Worm (Caenorhabditis elegans): Measurements from ENCODE around the gene soap-1.

The soap-1 gene

ce11 chrV:7209001-7209400, 5.7 kb downstream of the soap-1 start:
- TF ChIP-seq nhr-28 (tag; optimal IDR thresholded peaks at IDR 0.05) (no peak), ham-2 (GFP tag; optimal IDR thresholded peaks at IDR 0.05) (no peak), ceh-43 (GFP tag; optimal IDR thresholded peaks at IDR 0.05) (no peak), ces-1 (GFP tag; optimal IDR thresholded peaks at IDR 0.05) (no peak), lsy-2 (tag; optimal IDR thresholded peaks at IDR 0.05) (no peak), nhr-76 (tag; optimal IDR thresholded peaks at IDR 0.05) (no peak), M03D4.4 (tag; optimal IDR thresholded peaks at IDR 0.05) (no peak), hlh-1 (tag; optimal IDR thresholded peaks at IDR 0.05) (no peak), ceh-83 (GFP tag; optimal IDR thresholded peaks at IDR 0.05) (no peak)

- TF ChIP-seq nhr-237 (tag; optimal IDR thresholded peaks at IDR 0.05) (no peak), mep-1 (tag; optimal IDR thresholded peaks at IDR 0.05) (no peak), ceh-83 (GFP tag; optimal IDR thresholded peaks at IDR 0.05) (no peak), ztf-11 (tag; optimal IDR thresholded peaks at IDR 0.05) (no peak), hlh-1 (tag; optimal IDR thresholded peaks at IDR 0.05) (no peak), lin-32 (GFP tag; optimal IDR thresholded peaks at IDR 0.05) (no peak), elt-3 (tag; optimal IDR thresholded peaks at IDR 0.05) (no peak), nhr-76 (tag; optimal IDR thresholded peaks at IDR 0.05) (no peak), elt-1 (tag; optimal IDR thresholded peaks at IDR 0.05; ENCODE audit: borderline replicate concordance, insufficient read depth) (no peak), lsy-2 (tag; optimal IDR thresholded peaks at IDR 0.05) (no peak), sptf-1 (tag; optimal IDR thresholded peaks at IDR 0.05) (no peak), ceh-43 (GFP tag; optimal IDR thresholded peaks at IDR 0.05) (no peak), tbx-8 (GFP tag; optimal IDR thresholded peaks at IDR 0.05) (no peak), snpc-4 (tag; optimal IDR thresholded peaks at IDR 0.05) (no peak), lin-13 (tag; optimal IDR thresholded peaks at IDR 0.05) (no peak)
Measured at ce11 chrV:7201353-7201752, 13.3 kb downstream of the soap-1 start.

ce11 chrV:7199932-7200331, 14.8 kb downstream of the soap-1 start, which contains the start of gene F09G2.1:
F09G2.1 (plus strand) TSS chrV:7200232.
- TF ChIP-seq ham-2 (GFP tag; optimal IDR thresholded peaks at IDR 0.05) = no peak
- no peak for TF ChIP-seq blmp-1 (tag; optimal IDR thresholded peaks at IDR 0.05)
- TF ChIP-seq nhr-2 (tag; optimal IDR thresholded peaks at IDR 0.05) = no peak
- TF ChIP-seq ces-1 (GFP tag; optimal IDR thresholded peaks at IDR 0.05) = no peak
- TF ChIP-seq cnd-1 (tag; optimal IDR thresholded peaks at IDR 0.05) = no peak
- TF ChIP-seq sptf-1 (tag; optimal IDR thresholded peaks at IDR 0.05) = no peak
- TF ChIP-seq bed-3 (GFP tag; optimal IDR thresholded peaks at IDR 0.05) = no peak
- TF ChIP-seq lin-32 (GFP tag; optimal IDR thresholded peaks at IDR 0.05) = no peak
- TF ChIP-seq zip-8 (tag; optimal IDR thresholded peaks at IDR 0.05) = no peak
- TF ChIP-seq mls-2 (tag; optimal IDR thresholded peaks at IDR 0.05) = no peak
- no peak for TF ChIP-seq unc-62 (GFP tag; optimal IDR thresholded peaks at IDR 0.05)
- no peak for TF ChIP-seq tbx-8 (GFP tag; optimal IDR thresholded peaks at IDR 0.05)
- TF ChIP-seq elt-1 (tag; optimal IDR thresholded peaks at IDR 0.05; ENCODE audit: borderline replicate concordance, insufficient read depth) = no peak
- no peak for TF ChIP-seq nhr-237 (tag; optimal IDR thresholded peaks at IDR 0.05)
- no peak for TF ChIP-seq ceh-83 (GFP tag; optimal IDR thresholded peaks at IDR 0.05)
- TF ChIP-seq elt-3 (tag; optimal IDR thresholded peaks at IDR 0.05) = no peak
- no peak for TF ChIP-seq drap-1 (GFP tag; optimal IDR thresholded peaks at IDR 0.05)
- no peak for TF ChIP-seq nhr-12 (tag; optimal IDR thresholded peaks at IDR 0.05)

ce11 chrV:7199077-7199476, 15.6 kb downstream of the soap-1 start:
- TF ChIP-seq lin-13 (tag; optimal IDR thresholded peaks at IDR 0.05) (no peak), ceh-39 (tag; optimal IDR thresholded peaks at IDR 0.05) (no peak), M03D4.4 (tag; optimal IDR thresholded peaks at IDR 0.05) (no peak), elt-1 (tag; optimal IDR thresholded peaks at IDR 0.05; ENCODE audit: borderline replicate concordance, insufficient read depth) (no peak), ceh-43 (GFP tag; optimal IDR thresholded peaks at IDR 0.05) (no peak), pha-4 (tag; optimal IDR thresholded peaks at IDR 0.05) (no peak), unc-120 (tag; optimal IDR thresholded peaks at IDR 0.05; ENCODE audit: poor library complexity, severe bottlenecking) (no peak), bed-3 (GFP tag; optimal IDR thresholded peaks at IDR 0.05) (no peak), blmp-1 (tag; optimal IDR thresholded peaks at IDR 0.05) (no peak), drap-1 (GFP tag; optimal IDR thresholded peaks at IDR 0.05) (no peak), unc-39 (tag; optimal IDR thresholded peaks at IDR 0.05) (no peak)

- TF ChIP-seq unc-39 (tag; optimal IDR thresholded peaks at IDR 0.05) (no peak), zip-8 (tag; optimal IDR thresholded peaks at IDR 0.05) (no peak), pha-4 (tag; optimal IDR thresholded peaks at IDR 0.05) (no peak), ceh-83 (GFP tag; optimal IDR thresholded peaks at IDR 0.05) (no peak), nhr-2 (tag; optimal IDR thresholded peaks at IDR 0.05) (no peak), nhr-76 (tag; optimal IDR thresholded peaks at IDR 0.05) (no peak), ceh-39 (tag; optimal IDR thresholded peaks at IDR 0.05) (no peak), elt-3 (tag; optimal IDR thresholded peaks at IDR 0.05) (no peak), ces-1 (GFP tag; optimal IDR thresholded peaks at IDR 0.05) (no peak), mab-5 (tag; optimal IDR thresholded peaks at IDR 0.05) (no peak), nhr-237 (tag; optimal IDR thresholded peaks at IDR 0.05) (no peak), elt-1 (tag; optimal IDR thresholded peaks at IDR 0.05; ENCODE audit: borderline replicate concordance, insufficient read depth) (no peak), hlh-1 (tag; optimal IDR thresholded peaks at IDR 0.05) (no peak), unc-120 (tag; optimal IDR thresholded peaks at IDR 0.05; ENCODE audit: poor library complexity, severe bottlenecking) (no peak), bed-3 (GFP tag; optimal IDR thresholded peaks at IDR 0.05) (no peak), ztf-11 (tag; optimal IDR thresholded peaks at IDR 0.05) (no peak), blmp-1 (tag; optimal IDR thresholded peaks at IDR 0.05) (no peak), flh-1 (GFP tag; optimal IDR thresholded peaks at IDR 0.05) (no peak), tbx-8 (GFP tag; optimal IDR thresholded peaks at IDR 0.05) (no peak), ham-2 (GFP tag; optimal IDR thresholded peaks at IDR 0.05) (no peak)
Measured at ce11 chrV:7198403-7198802, 16.3 kb downstream of the soap-1 start.
